Fruit fly (Drosophila melanogaster) whole organism, wandering third instar larva: ENCODE measurements around the gene CG7227.

Source experiments
- Abd-B ChIP-seq: fragments of >200 bp; optimal IDR thresholded peaks from 2 replicates; lab custom pipeline; 2017; ENCODE audit warnings: missing biosample characterization, missing genetic modification characterization
- CG32264 ChIP-seq: fragments of 200-800 bp; sonication (Bioruptor generic); optimal IDR thresholded peaks from 2 replicates; lab custom pipeline; 2016; ENCODE audit warnings: missing biosample characterization, missing genetic modification characterization
- CG9705 ChIP-seq: fragments of 200-800 bp; sonication (Bioruptor generic); optimal IDR thresholded peaks from 2 replicates; lab custom pipeline; 2018; ENCODE audit warnings: missing biosample characterization, mild to moderate bottlenecking, missing genetic modification characterization
- CrebA ChIP-seq: fragments of 200-800 bp; sonication (Bioruptor generic); optimal IDR thresholded peaks from 2 replicates; lab custom pipeline; 2016; ENCODE audit warnings: missing biosample characterization, mild to moderate bottlenecking, missing genetic modification characterization, borderline replicate concordance
- Dfd ChIP-seq: fragments of >200 bp; optimal IDR thresholded peaks from 2 replicates; lab custom pipeline; 2017; ENCODE audit warnings: missing biosample characterization, missing genetic modification characterization
- Dif ChIP-seq: fragments of 200-275, 200-300 bp; sonication (Bioruptor generic); optimal IDR thresholded peaks from 2 replicates; lab custom pipeline; 2018; ENCODE audit warnings: missing biosample characterization, missing genetic modification characterization; ENCODE audit not compliant: partially characterized antibody
- GATAd ChIP-seq: sonication (Bioruptor generic); optimal IDR thresholded peaks from 2 replicates; lab custom pipeline; 2016; ENCODE audit warnings: missing biosample characterization, missing genetic modification characterization
- HLH106 ChIP-seq: fragments of 200-800 bp; optimal IDR thresholded peaks from 3 replicates; lab custom pipeline; 2019; ENCODE audit warnings: missing biosample characterization, mild to moderate bottlenecking, missing genetic modification characterization, moderate library complexity
- Hnf4 ChIP-seq: fragments of 200-800 bp; sonication (Bioruptor generic); optimal IDR thresholded peaks from 2 replicates; lab custom pipeline; 2016; ENCODE audit warnings: missing biosample characterization, mild to moderate bottlenecking, missing genetic modification characterization
- Hr78 ChIP-seq: fragments of >200 bp; optimal IDR thresholded peaks from 2 replicates; lab custom pipeline; 2017; ENCODE audit warnings: missing biosample characterization, missing genetic modification characterization
- Hr83 ChIP-seq: fragments of 200-300 bp; sonication (Bioruptor generic); optimal IDR thresholded peaks from 2 replicates; lab custom pipeline; 2016; ENCODE audit warnings: missing biosample characterization, mild to moderate bottlenecking, missing genetic modification characterization, moderate library complexity; ENCODE audit not compliant: poor library complexity, severe bottlenecking
- Jra ChIP-seq: sonication (Bioruptor generic); optimal IDR thresholded peaks from 2 replicates; lab custom pipeline; 2016; ENCODE audit warnings: missing biosample characterization, missing genetic modification characterization
- Mio ChIP-seq: sonication (Bioruptor generic); optimal IDR thresholded peaks from 2 replicates; lab custom pipeline; 2016; ENCODE audit warnings: missing biosample characterization, missing genetic modification characterization
- Myc ChIP-seq: fragments of >200 bp; optimal IDR thresholded peaks from 2 replicates; lab custom pipeline; 2017
- N ChIP-seq: fragments of >200 bp; optimal IDR thresholded peaks from 2 replicates; lab custom pipeline; 2018; ENCODE audit warnings: missing biosample characterization, missing external identifiers, missing genetic modification characterization
- OdsH ChIP-seq: fragments of 200-800 bp; sonication (Bioruptor generic); optimal IDR thresholded peaks from 2 replicates; lab custom pipeline; 2016; ENCODE audit warnings: missing biosample characterization, mild to moderate bottlenecking, missing genetic modification characterization
- Rel ChIP-seq, 2 experiments: fragments of 200-800 bp; sonication (Bioruptor generic) in 1 of 2; optimal IDR thresholded peaks; 2 replicates in 1 of 2; 3 replicates in 1 of 2; lab custom pipeline; 2016 to 2019; ENCODE audit warnings: mild to moderate bottlenecking in 2 of 2, missing biosample characterization in 2 of 2, missing genetic modification characterization in 2 of 2, moderate library complexity in 1 of 2
- Sp1 ChIP-seq: fragments of 200-800 bp; sonication (Bioruptor generic); optimal IDR thresholded peaks from 3 replicates; lab custom pipeline; 2019; ENCODE audit warnings: missing biosample characterization, mild to moderate bottlenecking, missing genetic modification characterization, moderate library complexity
- Vsx2 ChIP-seq: fragments of 200-300, 225-300 bp; sonication (Bioruptor generic); optimal IDR thresholded peaks from 2 replicates; lab custom pipeline; 2018; ENCODE audit warnings: missing biosample characterization, missing genetic modification characterization; ENCODE audit not compliant: partially characterized antibody
- br ChIP-seq: fragments of 200-800 bp; sonication (Bioruptor generic); optimal IDR thresholded peaks from 2 replicates; lab custom pipeline; 2016; ENCODE audit warnings: missing biosample characterization, missing genetic modification characterization
- brk ChIP-seq: fragments of 200-800 bp; sonication (Bioruptor generic); optimal IDR thresholded peaks from 2 replicates; lab custom pipeline; 2016; ENCODE audit warnings: missing biosample characterization, mild to moderate bottlenecking, missing genetic modification characterization
- dl ChIP-seq, 2 experiments: fragments of 175-275, 200-275 bp in 1 of 2; fragments of 200-275 bp in 1 of 2; sonication (Bioruptor generic); optimal IDR thresholded peaks; lab custom pipeline; 2018; ENCODE audit warnings: mild to moderate bottlenecking in 2 of 2, missing biosample characterization in 2 of 2, missing genetic modification characterization in 2 of 2, moderate library complexity in 2 of 2; ENCODE audit not compliant: partially characterized antibody in 2 of 2, insufficient read depth in 1 of 2
- dmrt93B ChIP-seq: fragments of 200-800 bp; sonication (Bioruptor generic); optimal IDR thresholded peaks from 2 replicates; lab custom pipeline; 2018; ENCODE audit warnings: missing biosample characterization, mild to moderate bottlenecking, missing genetic modification characterization
- dsf ChIP-seq: sonication (Bioruptor generic); optimal IDR thresholded peaks from 2 replicates; lab custom pipeline; 2016; ENCODE audit warnings: missing biosample characterization, missing genetic modification characterization, borderline replicate concordance
- ey ChIP-seq: fragments of 200-800 bp; sonication (Bioruptor generic); optimal IDR thresholded peaks from 2 replicates; lab custom pipeline; 2016; ENCODE audit warnings: missing biosample characterization, missing genetic modification characterization
- foxo ChIP-seq, 2 experiments: fragments of 200-800 bp; sonication (Bioruptor generic); optimal IDR thresholded peaks; 2 replicates in 1 of 2; 3 replicates in 1 of 2; lab custom pipeline; 2016 to 2017; ENCODE audit warnings: missing biosample characterization in 2 of 2, missing genetic modification characterization in 2 of 2
- fru ChIP-seq: fragments of 200-800 bp; sonication (Bioruptor generic); optimal IDR thresholded peaks from 3 replicates; lab custom pipeline; 2016; ENCODE audit warnings: missing biosample characterization, mild to moderate bottlenecking, missing genetic modification characterization
- h ChIP-seq: fragments of 200-800 bp; sonication (Bioruptor generic); optimal IDR thresholded peaks from 3 replicates; lab custom pipeline; 2016; ENCODE audit warnings: missing biosample characterization, mild to moderate bottlenecking, missing genetic modification characterization
- jim ChIP-seq: fragments of 175-275, 200-325 bp; sonication (Bioruptor generic); optimal IDR thresholded peaks from 2 replicates; lab custom pipeline; 2016; ENCODE audit warnings: missing biosample characterization, mild to moderate bottlenecking, missing genetic modification characterization
- lola ChIP-seq: fragments of >200 bp; optimal IDR thresholded peaks from 2 replicates; lab custom pipeline; 2017; ENCODE audit warnings: missing biosample characterization, missing genetic modification characterization
- pan ChIP-seq: fragments of >200 bp; optimal IDR thresholded peaks from 2 replicates; lab custom pipeline; 2017
- psq ChIP-seq: fragments of 200-800 bp; sonication (Bioruptor generic); optimal IDR thresholded peaks from 3 replicates; lab custom pipeline; 2017; ENCODE audit warnings: missing biosample characterization, mild to moderate bottlenecking, missing genetic modification characterization, moderate library complexity
- rgr ChIP-seq: fragments of 200-800 bp; sonication (Bioruptor generic); optimal IDR thresholded peaks from 3 replicates; lab custom pipeline; 2016; ENCODE audit warnings: missing biosample characterization, mild to moderate bottlenecking, missing genetic modification characterization
- sage ChIP-seq: fragments of 200-800 bp; sonication (Bioruptor generic); optimal IDR thresholded peaks from 2 replicates; lab custom pipeline; 2016; ENCODE audit warnings: missing biosample characterization, mild to moderate bottlenecking, missing genetic modification characterization
- sv ChIP-seq: fragments of 200-800 bp; sonication (Bioruptor generic); optimal IDR thresholded peaks from 3 replicates; lab custom pipeline; 2016; ENCODE audit warnings: missing biosample characterization, missing genetic modification characterization
- tai ChIP-seq: sonication (Bioruptor generic); optimal IDR thresholded peaks from 2 replicates; lab custom pipeline; 2016; ENCODE audit warnings: missing biosample characterization, missing genetic modification characterization
- usp ChIP-seq: fragments of >200 bp; optimal IDR thresholded peaks from 2 replicates; lab custom pipeline; 2017; ENCODE audit warnings: missing biosample characterization, missing genetic modification characterization
- woc ChIP-seq: sonication (Bioruptor generic); optimal IDR thresholded peaks from 2 replicates; lab custom pipeline; 2016; ENCODE audit warnings: missing biosample characterization, mild to moderate bottlenecking, missing genetic modification characterization

Gene CG7227

dm6 chr2L:8006038-8006437 lies 8.1 kb upstream of the CG7227 start:
- TF ChIP-seq br (peak; percentile 51), dl (GFP tag; optimal IDR thresholded peaks at IDR 0.05; lab: Kevin White, UChicago; ENCODE audit: insufficient read depth in 1 of 2, partially characterized antibody in 2 of 2) (no peak), fru (GFP tag; lab: Kevin White, UChicago) (peak; percentile 33), Sp1 (GFP tag; lab: Kevin White, UChicago) (peak; percentile 34), CG9705 (peak; percentile 42), HLH106 (tag; lab: Kevin White, UChicago) (peak; percentile 65), ey (peak; percentile 55), OdsH (GFP tag; lab: Kevin White, UChicago) (peak; percentile 50), CG32264 (GFP tag; lab: Kevin White, UChicago) (peak; percentile 31), dmrt93B (GFP tag; lab: Kevin White, UChicago) (peak; percentile 27), Vsx2 (no peak), woc (peak; percentile 49), h (peak; percentile 74), Rel (GFP tag; optimal IDR thresholded peaks at IDR 0.05; lab: Kevin White, UChicago) (no peak), Rel (tag; optimal IDR thresholded peaks at IDR 0.05; lab: Kevin White, UChicago) (no peak), Jra (peak; percentile 2), foxo (GFP tag; optimal IDR thresholded peaks at IDR 0.05; lab: Kevin White, UChicago) (peak in 1 of 2 experiments; percentile 54), Myc (lab: Kevin White, UChicago) (no peak), rgr (GFP tag; lab: Kevin White, UChicago) (peak; percentile 52), tai (GFP tag; lab: Kevin White, UChicago) (no peak), psq (peak; percentile 32)
- TF ChIP-seq, all 38 proteins: peak for 15

DNA sequence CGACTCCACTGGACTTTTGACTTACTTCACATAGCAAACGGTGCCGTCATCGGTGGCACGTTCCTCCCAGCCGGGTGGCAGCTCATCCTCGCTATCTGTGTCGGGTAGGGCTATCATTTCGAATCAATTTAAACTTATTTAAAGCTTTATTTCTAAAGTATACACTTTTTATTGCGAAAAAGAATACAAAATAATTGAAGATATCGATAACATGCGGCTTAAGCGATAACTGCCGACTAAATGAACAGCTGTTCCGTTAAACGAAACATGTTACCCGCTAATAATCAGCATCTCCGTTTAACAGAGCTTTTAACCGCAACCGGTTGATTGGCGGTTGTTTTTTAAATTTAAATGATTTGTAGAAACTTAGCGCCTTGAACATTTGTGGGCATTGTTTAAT lies 6.1 kb upstream of the CG7227 start, which contains the start of gene Wwox:
Gene Wwox, minus strand, starts transcription at position 215 of the 400 bp plus-strand sequence.
- TF ChIP-seq brk (peak; percentile 32), Dfd (GFP tag; lab: Kevin White, UChicago) (no peak), Hr83 (GFP tag; lab: Kevin White, UChicago) (no peak), sage (peak; percentile 26), foxo (GFP tag; optimal IDR thresholded peaks at IDR 0.05; lab: Kevin White, UChicago) (peak in 1 of 2 experiments; percentile 44), br (no peak), Rel (GFP tag; optimal IDR thresholded peaks at IDR 0.05; lab: Kevin White, UChicago) (no peak), Rel (tag; optimal IDR thresholded peaks at IDR 0.05; lab: Kevin White, UChicago) (no peak), Myc (lab: Kevin White, UChicago) (peak; percentile 33), rgr (GFP tag; lab: Kevin White, UChicago) (peak; percentile 87)
- TF ChIP-seq, all 38 proteins: peak for 5

- TF ChIP-seq ey (peak; percentile 76), GATAd (GFP tag; lab: Kevin White, UChicago) (no peak), foxo (GFP tag; optimal IDR thresholded peaks at IDR 0.05; lab: Kevin White, UChicago) (peak in 1 of 2 experiments; percentile 80), CrebA (GFP tag; lab: Kevin White, UChicago) (no peak), Mio (GFP tag; lab: Kevin White, UChicago) (no peak), CG32264 (GFP tag; lab: Kevin White, UChicago) (peak; percentile 33), Hnf4 (GFP tag; lab: Kevin White, UChicago) (peak; percentile 12), usp (GFP tag; lab: Kevin White, UChicago) (no peak), dmrt93B (GFP tag; lab: Kevin White, UChicago) (peak; percentile 57), N (GFP tag; lab: Kevin White, UChicago) (no peak), CG9705 (no peak), Vsx2 (no peak), sv (GFP tag; lab: Kevin White, UChicago) (peak; percentile 89), brk (peak; percentile 35), HLH106 (tag; lab: Kevin White, UChicago) (peak; percentile 76), Dfd (GFP tag; lab: Kevin White, UChicago) (no peak), Myc (lab: Kevin White, UChicago) (no peak), psq (peak; percentile 65), br (peak; percentile 82), Hr83 (GFP tag; lab: Kevin White, UChicago) (no peak), dsf (GFP tag; lab: Kevin White, UChicago) (no peak), dl (GFP tag; optimal IDR thresholded peaks at IDR 0.05; lab: Kevin White, UChicago; ENCODE audit: insufficient read depth in 1 of 2, partially characterized antibody in 2 of 2) (no peak), pan (lab: Kevin White, UChicago) (no peak), Sp1 (GFP tag; lab: Kevin White, UChicago) (peak; percentile 76), fru (GFP tag; lab: Kevin White, UChicago) (peak; percentile 69), lola (GFP tag; lab: Kevin White, UChicago) (no peak), sage (peak; percentile 32), rgr (GFP tag; lab: Kevin White, UChicago) (peak; percentile 62), Rel (GFP tag; optimal IDR thresholded peaks at IDR 0.05; lab: Kevin White, UChicago) (no peak), Rel (tag; optimal IDR thresholded peaks at IDR 0.05; lab: Kevin White, UChicago) (peak; percentile 5), Hr78 (GFP tag; lab: Kevin White, UChicago) (no peak), woc (peak; percentile 55), Jra (peak; percentile 21), OdsH (GFP tag; lab: Kevin White, UChicago) (peak; percentile 69), Abd-B (GFP tag; lab: Kevin White, UChicago) (no peak), Dif (GFP tag; lab: Kevin White, UChicago) (no peak), h (peak; percentile 82), jim (GFP tag; lab: Kevin White, UChicago) (no peak), tai (GFP tag; lab: Kevin White, UChicago) (no peak)
These were observed 4.0 kb upstream of the CG7227 start for dm6 chr2L:8001694-8002627.
